Fruit fly (Drosophila melanogaster): ENCODE data around the gene Hyls1.

The Hyls1 gene

dm6 chr2L:16307026-16307703, 45.3 kb downstream of the Hyls1 start, which contains the start of the genes CG5861 and Syx5 (continued):
- TF ChIP-seq CG14710 (tag; optimal IDR thresholded peaks at IDR 0.05) (peak; percentile 78), pros (GFP tag; optimal IDR thresholded peaks at IDR 0.05) (no peak), pb (GFP tag; optimal IDR thresholded peaks at IDR 0.05) (no peak), toy (GFP tag; IDR thresholded peaks at IDR 0.05) (no peak), Max (GFP tag; optimal IDR thresholded peaks at IDR 0.05) (peak; percentile 45), dati (GFP tag; IDR thresholded peaks at IDR 0.05) (no peak), ab (GFP tag; optimal IDR thresholded peaks at IDR 0.05) (no peak), ken (GFP tag; IDR thresholded peaks at IDR 0.05) (0 out of 3 replicates have a peak, but pooled peaks have one; percentile 22), sna (GFP tag; IDR thresholded peaks at IDR 0.05; ENCODE audit: partially characterized antibody) (peak; percentile 95), CG8765 (GFP tag; IDR thresholded peaks at IDR 0.05) (no peak), Sry-δ (GFP tag; optimal IDR thresholded peaks at IDR 0.05) (peak; percentile 58), CG3995 (GFP tag; optimal IDR thresholded peaks at IDR 0.05) (peak; percentile 18), Lhr (GFP tag; optimal IDR thresholded peaks at IDR 0.05) (no peak), Camta (GFP tag; optimal IDR thresholded peaks at IDR 0.05) (no peak), Ssrp (tag; optimal IDR thresholded peaks at IDR 0.05) (peak; percentile 37), pum (GFP tag; optimal IDR thresholded peaks at IDR 0.05) (no peak), Dref (GFP tag; IDR thresholded peaks at IDR 0.05) (peak; percentile 75), CG4617 (GFP tag; optimal IDR thresholded peaks at IDR 0.05; ENCODE audit: borderline replicate concordance) (peak; percentile 61), dmrt11E (tag; optimal IDR thresholded peaks at IDR 0.05) (peak; percentile 22), cad (GFP tag; optimal IDR thresholded peaks at IDR 0.05) (no peak), CG17385 (GFP tag; optimal IDR thresholded peaks at IDR 0.05) (peak; percentile 46), CG18599 (GFP tag; optimal IDR thresholded peaks at IDR 0.05) (no peak), CG42726 (GFP tag; IDR thresholded peaks at IDR 0.05; ENCODE audit: partially characterized antibody) (peak; percentile 69; the same call in 1 of the 2 replicates), NK7.1 (GFP tag; optimal IDR thresholded peaks at IDR 0.05) (no peak), CG3065 (GFP tag; optimal IDR thresholded peaks at IDR 0.05) (no peak), aop (GFP tag; IDR thresholded peaks at IDR 0.05) (no peak), CrebB (tag; optimal IDR thresholded peaks at IDR 0.05) (peak; percentile 50), tin (GFP tag; optimal IDR thresholded peaks at IDR 0.05) (peak; percentile 33), CG17568 (GFP tag; optimal IDR thresholded peaks at IDR 0.05) (peak; percentile 10), dm (GFP tag; optimal IDR thresholded peaks at IDR 0.05) (no peak), C15 (GFP tag; IDR thresholded peaks at IDR 0.05) (no peak), CG15479 (GFP tag; optimal IDR thresholded peaks at IDR 0.05) (no peak), CG14014 (GFP tag; IDR thresholded peaks at IDR 0.05) (peak; percentile 16; the same call in 1 of the 2 replicates), sim (GFP tag; IDR thresholded peaks at IDR 0.05) (no peak), CG7357 (GFP tag; IDR thresholded peaks at IDR 0.05) (0 out of 3 replicates have a peak, but pooled peaks have one; percentile 16), CG14441 (GFP tag; IDR thresholded peaks at IDR 0.05) (peak; percentile 58; the same call in 1 of the 2 replicates), wek (GFP tag; optimal IDR thresholded peaks at IDR 0.05) (no peak), Stat92E (GFP tag; optimal IDR thresholded peaks at IDR 0.05) (peak in 1 of 3 experiments; percentile 14), CG7271 (tag; optimal IDR thresholded peaks at IDR 0.05) (no peak), crc (GFP tag; optimal IDR thresholded peaks at IDR 0.05) (no peak), CG10462 (GFP tag; optimal IDR thresholded peaks at IDR 0.05) (no peak), CG7556 (GFP tag; optimal IDR thresholded peaks at IDR 0.05) (peak; percentile 51), kni (GFP tag; optimal IDR thresholded peaks at IDR 0.05) (no peak), B-H2 (GFP tag; optimal IDR thresholded peaks at IDR 0.05) (peak; percentile 76), z (GFP tag; IDR thresholded peaks at IDR 0.05) (peak; percentile 96), Jarid2 (GFP tag; optimal IDR thresholded peaks at IDR 0.05) (no peak), bigmax (GFP tag; optimal IDR thresholded peaks at IDR 0.05) (no peak), CG33213 (GFP tag; optimal IDR thresholded peaks at IDR 0.05) (no peak), zf30C (GFP tag; optimal IDR thresholded peaks at IDR 0.05) (no peak), CG18262 (tag; optimal IDR thresholded peaks at IDR 0.05) (peak; percentile 62)
